Worm (Caenorhabditis elegans) whole organism, early embryonic: Measurements from ENCODE around the gene F44E7.7.

ENCODE experiments used
- B0310.2 ChIP-seq: sonication (generic microtip); optimal IDR thresholded peaks from 2 replicates; lab custom pipeline; 2016; ENCODE audit warnings: mild to moderate bottlenecking, missing genetic modification characterization, missing compliant biosample characterization
- F13C5.2 ChIP-seq: sonication (generic microtip); optimal IDR thresholded peaks from 2 replicates; lab custom pipeline; 2017; ENCODE audit warnings: mild to moderate bottlenecking, missing genetic modification characterization, inconsistent platforms, missing compliant biosample characterization
- aly-1 ChIP-seq: sonication (generic microtip); optimal IDR thresholded peaks from 2 replicates; lab custom pipeline; 2016; ENCODE audit warnings: missing genetic modification characterization, missing compliant biosample characterization
- ama-1 ChIP-seq: fragments of 150-350 bp; optimal IDR thresholded peaks from 2 replicates; lab custom pipeline; 2014
- ceh-13 ChIP-seq: fragments of 200-800 bp; sonication (Bioruptor generic); optimal IDR thresholded peaks from 2 replicates; lab custom pipeline; 2018; ENCODE audit warnings: mild to moderate bottlenecking, missing genetic modification characterization, missing compliant biosample characterization
- ceh-36 ChIP-seq: sonication (generic microtip); optimal IDR thresholded peaks from 2 replicates; lab custom pipeline; 2016; ENCODE audit warnings: missing genetic modification characterization, inconsistent platforms, missing compliant biosample characterization
- ets-7 ChIP-seq: sonication (generic microtip); optimal IDR thresholded peaks from 2 replicates; lab custom pipeline; 2016; ENCODE audit warnings: missing genotype, missing genetic modification characterization, missing compliant biosample characterization
- flt-1 ChIP-seq: fragments of 200-800 bp; sonication (Bioruptor generic); IDR thresholded peaks from 2 replicates; pipeline ENCODE4 v1.3.6; 2022; ENCODE audit warnings: missing genetic modification characterization, missing compliant biosample characterization
- hmbx-1 ChIP-seq: sonication (generic microtip); optimal IDR thresholded peaks from 2 replicates; lab custom pipeline; 2016; ENCODE audit warnings: mild to moderate bottlenecking, missing genetic modification characterization, missing compliant biosample characterization
- hmg-4 ChIP-seq: fragments of 200-800 bp; sonication (Bioruptor generic); optimal IDR thresholded peaks from 2 replicates; lab custom pipeline; 2018; ENCODE audit warnings: mild to moderate bottlenecking, missing genetic modification characterization, missing compliant biosample characterization
- hnd-1 ChIP-seq: sonication (generic microtip); optimal IDR thresholded peaks from 2 replicates; lab custom pipeline; 2016; ENCODE audit warnings: missing genetic modification characterization, missing compliant biosample characterization
- pes-1 ChIP-seq: fragments of 200-800 bp; sonication (Bioruptor generic); IDR thresholded peaks from 2 replicates; pipeline ENCODE4 v1.3.6; 2022; ENCODE audit warnings: missing genetic modification reagents, missing genetic modification characterization, missing compliant biosample characterization
- scrt-1 ChIP-seq: fragments of 200-800 bp; sonication (Bioruptor generic); IDR thresholded peaks from 2 replicates; pipeline ENCODE4 v1.3.6; 2022; ENCODE audit warnings: missing genetic modification characterization, missing compliant biosample characterization
- sea-1 ChIP-seq: fragments of 200-800 bp; sonication (Bioruptor generic); conservative IDR thresholded peaks from 2 replicates; pipeline ENCODE4 v1.3.6; 2022; ENCODE audit warnings: missing genetic modification characterization, missing compliant biosample characterization
- tbx-11 ChIP-seq: fragments of 200-800 bp; sonication (Bioruptor generic); IDR thresholded peaks from 2 replicates; pipeline ENCODE4 v1.3.6; 2022; ENCODE audit warnings: missing genetic modification characterization, missing compliant biosample characterization
- tbx-37 ChIP-seq: fragments of 200-800 bp; sonication (Bioruptor generic); conservative IDR thresholded peaks from 2 replicates; pipeline ENCODE4 v1.3.6; 2022; ENCODE audit warnings: missing genetic modification reagents, missing genetic modification characterization, missing compliant biosample characterization
- tra-4 ChIP-seq: sonication (generic microtip); optimal IDR thresholded peaks from 2 replicates; lab custom pipeline; 2017; ENCODE audit warnings: missing genetic modification characterization, missing compliant biosample characterization

F44E7.7 gene

DNA sequence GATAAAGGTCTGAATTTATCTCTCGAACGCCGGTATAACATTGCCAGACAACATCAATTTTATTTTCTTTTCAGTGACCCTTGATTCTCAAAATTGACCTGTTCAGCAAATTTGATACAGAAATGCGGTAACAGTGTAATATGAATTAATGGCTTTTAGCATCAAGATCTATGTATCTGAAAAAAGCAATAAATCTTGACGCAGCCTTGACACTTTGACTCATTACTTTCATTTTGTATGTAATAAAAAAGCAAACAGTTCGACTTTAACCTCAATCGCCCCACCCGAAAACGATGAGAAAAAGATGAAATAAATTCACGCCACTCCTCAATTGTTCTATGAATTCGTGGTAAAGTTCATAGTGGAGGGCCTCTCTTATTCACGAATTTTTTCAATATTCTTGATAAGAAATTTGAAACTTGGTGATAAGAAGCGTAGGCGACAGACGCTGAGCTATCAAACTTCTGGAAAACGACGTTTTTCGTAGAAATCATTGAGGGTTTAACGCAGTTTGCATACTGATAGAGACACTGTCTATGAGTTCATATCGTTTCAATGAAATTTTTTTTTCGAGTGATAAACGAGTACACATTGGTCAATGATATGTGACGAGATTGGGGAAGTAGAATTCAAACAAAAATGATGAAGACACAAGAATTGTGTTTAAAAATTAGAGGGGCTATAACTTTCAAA lies 36.3 kb upstream of the F44E7.7 start:
- TF ChIP-seq hmbx-1 (tag; lab: Kevin White, UChicago) = no peak
- no peak for TF ChIP-seq flt-1 (GFP tag; lab: Robert Waterston, UW)
- no peak for TF ChIP-seq tra-4 (tag; lab: Kevin White, UChicago)
- no peak for TF ChIP-seq B0310.2
- no peak for TF ChIP-seq tbx-11 (GFP tag; lab: Robert Waterston, UW)
- no peak for TF ChIP-seq ama-1 (lab: Kevin White, UChicago)
- TF ChIP-seq hnd-1 (tag; lab: Kevin White, UChicago) = no peak
- no peak for TF ChIP-seq ceh-36 (tag; lab: Kevin White, UChicago)
- no peak for TF ChIP-seq hmg-4 (GFP tag; lab: Kevin White, UChicago)

- TF ChIP-seq tbx-11 (GFP tag; lab: Robert Waterston, UW) = no peak
- TF ChIP-seq ceh-13 (GFP tag; lab: Kevin White, UChicago) = no peak
- no peak for TF ChIP-seq scrt-1
- TF ChIP-seq ceh-36 (tag; lab: Kevin White, UChicago) = no peak
- TF ChIP-seq hmbx-1 (tag; lab: Kevin White, UChicago) = no peak
- no peak for TF ChIP-seq B0310.2
- TF ChIP-seq hmg-4 (GFP tag; lab: Kevin White, UChicago) = no peak
Observed at ce11 chrV:5820401-5820800, 35.1 kb upstream of the F44E7.7 start.

DNA sequence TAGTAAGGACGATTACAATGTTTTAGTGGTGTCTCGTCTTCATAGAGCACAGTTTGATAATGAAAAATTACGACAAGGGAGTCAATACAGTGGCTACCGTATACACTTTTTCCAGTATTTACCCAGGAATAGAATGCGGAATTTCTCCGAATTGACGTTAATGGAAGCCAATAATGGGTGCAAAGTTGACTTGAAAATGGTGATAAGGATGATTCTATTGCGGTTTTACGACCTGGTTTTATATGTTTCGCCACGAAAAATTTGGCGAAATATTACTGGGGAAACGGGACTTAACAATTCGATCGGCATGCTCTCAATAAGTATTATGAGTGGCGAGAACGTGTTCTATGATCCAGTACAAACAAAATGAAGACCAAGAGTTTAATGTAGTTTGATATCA lies 34.6 kb upstream of the F44E7.7 start:
- TF ChIP-seq B0310.2 (no peak), tbx-37 (no peak), ceh-36 (tag; lab: Kevin White, UChicago) (no peak), scrt-1 (no peak), hmbx-1 (tag; lab: Kevin White, UChicago) (no peak), sea-1 (GFP tag; lab: Robert Waterston, UW) (no peak), flt-1 (GFP tag; lab: Robert Waterston, UW) (no peak), hnd-1 (tag; lab: Kevin White, UChicago) (no peak), pes-1 (GFP tag; lab: Robert Waterston, UW) (no peak), tra-4 (tag; lab: Kevin White, UChicago) (no peak), aly-1 (tag; lab: Kevin White, UChicago) (no peak), ceh-13 (GFP tag; lab: Kevin White, UChicago) (no peak), hmg-4 (GFP tag; lab: Kevin White, UChicago) (no peak), tbx-11 (GFP tag; lab: Robert Waterston, UW) (no peak), ama-1 (lab: Kevin White, UChicago) (no peak), ets-7 (no peak), F13C5.2 (tag; lab: Kevin White, UChicago) (no peak)

DNA sequence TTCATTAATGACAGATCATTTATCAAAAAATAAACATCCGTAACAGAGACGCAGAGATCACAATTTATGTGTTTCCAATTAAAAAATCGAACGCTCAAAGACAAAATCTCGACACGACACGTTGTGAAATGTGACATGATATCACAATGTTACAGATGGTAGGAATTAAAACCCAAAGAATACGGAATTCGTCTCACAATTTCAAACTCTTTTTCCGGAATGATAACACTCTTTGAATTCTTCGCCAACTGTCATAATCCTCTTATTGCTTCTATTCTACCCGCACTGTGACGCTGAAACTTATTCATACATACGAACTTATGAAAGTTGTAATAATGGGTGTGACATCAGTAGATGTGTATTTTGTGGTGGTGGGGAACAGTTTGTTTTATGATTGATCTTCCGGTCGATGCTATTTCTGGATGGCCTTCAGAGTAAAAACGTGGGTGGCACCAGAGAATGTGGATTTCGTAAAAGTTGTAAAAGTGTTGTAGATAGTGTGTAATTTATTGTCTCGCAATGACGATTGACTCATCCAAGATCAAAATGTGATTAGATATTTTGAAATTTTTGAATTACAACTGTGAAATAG lies 31.3 kb upstream of the F44E7.7 start:
- TF ChIP-seq sea-1 (GFP tag; lab: Robert Waterston, UW) (no peak), flt-1 (GFP tag; lab: Robert Waterston, UW) (no peak), pes-1 (GFP tag; lab: Robert Waterston, UW) (no peak), B0310.2 (no peak), F13C5.2 (tag; lab: Kevin White, UChicago) (no peak), tbx-11 (GFP tag; lab: Robert Waterston, UW) (no peak), ama-1 (lab: Kevin White, UChicago) (no peak), ets-7 (no peak), ceh-36 (tag; lab: Kevin White, UChicago) (no peak), hmg-4 (GFP tag; lab: Kevin White, UChicago) (no peak), tbx-37 (no peak), aly-1 (tag; lab: Kevin White, UChicago) (no peak), ceh-13 (GFP tag; lab: Kevin White, UChicago) (no peak), scrt-1 (no peak), hmbx-1 (tag; lab: Kevin White, UChicago) (no peak)

- no peak for TF ChIP-seq tbx-11 (GFP tag; lab: Robert Waterston, UW)
- no peak for TF ChIP-seq hmbx-1 (tag; lab: Kevin White, UChicago)
Observed at ce11 chrV:5813060-5813659, 27.9 kb upstream of the F44E7.7 start, which contains the start of gene ZC250.4. Gene ZC250.4, minus strand, starts transcription at chrV:5813137.

- TF ChIP-seq sea-1 (GFP tag; lab: Robert Waterston, UW) (no peak), tbx-37 (no peak), tbx-11 (GFP tag; lab: Robert Waterston, UW) (no peak), hmbx-1 (tag; lab: Kevin White, UChicago) (no peak), ceh-13 (GFP tag; lab: Kevin White, UChicago) (no peak), ama-1 (lab: Kevin White, UChicago) (no peak), hnd-1 (tag; lab: Kevin White, UChicago) (no peak), flt-1 (GFP tag; lab: Robert Waterston, UW) (no peak), pes-1 (GFP tag; lab: Robert Waterston, UW) (no peak), B0310.2 (no peak), hmg-4 (GFP tag; lab: Kevin White, UChicago) (no peak), ets-7 (no peak)
Observed at ce11 chrV:5805467-5805866, 20.2 kb upstream of the F44E7.7 start, which contains the start of gene ZC250.5. Gene ZC250.5, plus strand, starts transcription at chrV:5805767.

DNA sequence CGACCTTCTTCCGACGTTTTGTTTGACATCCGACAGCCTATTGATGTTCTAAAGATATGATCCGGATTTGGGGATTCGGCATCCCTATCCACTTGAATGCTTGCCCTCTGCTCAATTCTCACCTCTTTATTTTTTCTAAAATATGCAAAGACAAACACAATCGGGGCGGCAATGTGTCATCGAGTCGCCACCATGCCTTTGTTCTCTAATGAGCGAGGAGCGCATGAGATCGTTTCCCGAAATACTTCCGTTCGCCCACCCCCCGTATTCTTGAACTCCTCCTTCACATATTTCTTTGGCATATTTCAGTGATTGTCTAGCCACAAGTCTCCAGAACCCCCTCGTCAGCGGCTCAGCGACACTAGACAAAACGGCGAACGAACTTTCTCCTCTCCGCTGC lies 14.1 kb upstream of the F44E7.7 start, which contains the start of gene cyn-17:
Gene cyn-17, plus strand, starts transcription at position 301 of the 400 bp plus-strand sequence.
- TF ChIP-seq pes-1 (GFP tag; lab: Robert Waterston, UW) (no peak), tra-4 (tag; lab: Kevin White, UChicago) (no peak), aly-1 (tag; lab: Kevin White, UChicago) (no peak), hnd-1 (tag; lab: Kevin White, UChicago) (no peak), hmg-4 (GFP tag; lab: Kevin White, UChicago) (no peak), ama-1 (lab: Kevin White, UChicago) (no peak), sea-1 (GFP tag; lab: Robert Waterston, UW) (no peak), tbx-11 (GFP tag; lab: Robert Waterston, UW) (no peak), B0310.2 (no peak), tbx-37 (no peak), ceh-36 (tag; lab: Kevin White, UChicago) (no peak), ets-7 (no peak), flt-1 (GFP tag; lab: Robert Waterston, UW) (no peak), ceh-13 (GFP tag; lab: Kevin White, UChicago) (no peak), scrt-1 (no peak), hmbx-1 (tag; lab: Kevin White, UChicago) (no peak), F13C5.2 (tag; lab: Kevin White, UChicago) (no peak)
